Fruit fly (Drosophila melanogaster): Measurements from ENCODE around the gene Snmp1.
A peak's percentile ranks its signal among the peaks of the same experiment; 100 is the strongest.

Gene Snmp1

dm6 chr3R:21203660-21204499, 35.9 kb upstream of the Snmp1 start (continued):
- no peak for TF ChIP-seq CG9215 (GFP tag; IDR thresholded peaks at IDR 0.05)
- no peak for TF ChIP-seq tna (GFP tag; IDR thresholded peaks at IDR 0.05; ENCODE audit: partially characterized antibody)
- TF ChIP-seq Kr (GFP tag; optimal IDR thresholded peaks at IDR 0.05): peak; percentile 73
- peak; percentile 58 for TF ChIP-seq CG6854 (GFP tag; optimal IDR thresholded peaks at IDR 0.05)
- TF ChIP-seq Trl (optimal IDR thresholded peaks at IDR 0.05): peak; percentile 36 to 82
- no peak for TF ChIP-seq Trl (GFP tag; optimal IDR thresholded peaks at IDR 0.05)
- no peak for TF ChIP-seq CG2120 (GFP tag; optimal IDR thresholded peaks at IDR 0.05)
- no peak for TF ChIP-seq Max (GFP tag; optimal IDR thresholded peaks at IDR 0.05)
- peak; percentile 26 for TF ChIP-seq Sry-β (GFP tag; optimal IDR thresholded peaks at IDR 0.05)
- no peak for TF ChIP-seq esg (GFP tag; conservative IDR thresholded peaks at IDR 0.05)
- no peak for TF ChIP-seq sima (GFP tag; optimal IDR thresholded peaks at IDR 0.05)
- TF ChIP-seq gcm (GFP tag; optimal IDR thresholded peaks at IDR 0.05): peak; percentile 88
- peak; percentile 12; the same call in 1 of the 2 replicates for TF ChIP-seq amos (GFP tag; IDR thresholded peaks at IDR 0.05; ENCODE audit: partially characterized antibody)
- TF ChIP-seq ind (GFP tag; optimal IDR thresholded peaks at IDR 0.05): no peak
- TF ChIP-seq Atf3 (GFP tag; optimal IDR thresholded peaks at IDR 0.05): no peak
- TF ChIP-seq wek (GFP tag; optimal IDR thresholded peaks at IDR 0.05): peak; percentile 97
- TF ChIP-seq CG11560 (tag; IDR thresholded peaks at IDR 0.05): no peak
- TF ChIP-seq sens-2 (GFP tag; IDR thresholded peaks at IDR 0.05): peak; percentile 40; the same call in 1 of the 2 replicates
- peak; percentile 82 for TF ChIP-seq CG31365 (tag; optimal IDR thresholded peaks at IDR 0.05)
- TF ChIP-seq zen2 (GFP tag; IDR thresholded peaks at IDR 0.05; ENCODE audit: partially characterized antibody): no peak
- no peak for TF ChIP-seq sc (optimal IDR thresholded peaks at IDR 0.05)
- TF ChIP-seq sc (GFP tag; optimal IDR thresholded peaks at IDR 0.05): no peak
- no peak for TF ChIP-seq CG4404 (GFP tag; IDR thresholded peaks at IDR 0.05)
- peak; percentile 84 for TF ChIP-seq odd (GFP tag; optimal IDR thresholded peaks at IDR 0.05)
- no peak for TF ChIP-seq Hmr (GFP tag; optimal IDR thresholded peaks at IDR 0.05)
- TF ChIP-seq sisA (GFP tag; IDR thresholded peaks at IDR 0.05): no peak
- TF ChIP-seq pros (GFP tag; optimal IDR thresholded peaks at IDR 0.05): peak; percentile 92
- TF ChIP-seq CG32772 (GFP tag; IDR thresholded peaks at IDR 0.05): no peak
- peak; percentile 88 for TF ChIP-seq MTF-1 (GFP tag; optimal IDR thresholded peaks at IDR 0.05; ENCODE audit: borderline replicate concordance)
- no peak for TF ChIP-seq CG6765 (GFP tag; optimal IDR thresholded peaks at IDR 0.05)
- no peak for TF ChIP-seq Jarid2 (GFP tag; optimal IDR thresholded peaks at IDR 0.05)
- TF ChIP-seq hb (GFP tag; IDR thresholded peaks at IDR 0.05; ENCODE audit: partially characterized antibody): no peak
- TF ChIP-seq Hand (GFP tag; optimal IDR thresholded peaks at IDR 0.05): peak; percentile 50
- TF ChIP-seq Dll (GFP tag; IDR thresholded peaks at IDR 0.05; ENCODE audit: partially characterized antibody): peak; percentile 22; the same call in 1 of the 4 replicates
- no peak for TF ChIP-seq wdn (GFP tag; IDR thresholded peaks at IDR 0.05)
- TF ChIP-seq Optix (GFP tag; IDR thresholded peaks at IDR 0.05): no peak
- peak; percentile 95 for TF ChIP-seq CG33557 (GFP tag; optimal IDR thresholded peaks at IDR 0.05)
- TF ChIP-seq CG11093 (GFP tag; IDR thresholded peaks at IDR 0.05): peak; percentile 18; the same call in 1 of the 3 replicates
- peak in 1 of 2 experiments; percentile 72 for TF ChIP-seq bsh (GFP tag; optimal IDR thresholded peaks at IDR 0.05)
- no peak for TF ChIP-seq CG12104 (GFP tag; optimal IDR thresholded peaks at IDR 0.05)
- TF ChIP-seq ewg (GFP tag; optimal IDR thresholded peaks at IDR 0.05): no peak
- no peak for TF ChIP-seq Lim3 (GFP tag; IDR thresholded peaks at IDR 0.05)
- no peak for TF ChIP-seq CG6272 (GFP tag; IDR thresholded peaks at IDR 0.05)
- no peak for TF ChIP-seq Lpt (GFP tag; optimal IDR thresholded peaks at IDR 0.05)
- peak in 1 of 2 experiments; percentile 37 for TF ChIP-seq insv (GFP tag; optimal IDR thresholded peaks at IDR 0.05)
- TF ChIP-seq CG1024 (GFP tag; IDR thresholded peaks at IDR 0.05): peak; percentile 39; the same call in 1 of the 2 replicates
- TF ChIP-seq CG11398 (GFP tag; optimal IDR thresholded peaks at IDR 0.05): no peak
- TF ChIP-seq CG17912 (GFP tag; optimal IDR thresholded peaks at IDR 0.05): peak; percentile 97
- TF ChIP-seq CG10431 (GFP tag; optimal IDR thresholded peaks at IDR 0.05): peak; percentile 97
